Worm (Caenorhabditis elegans) whole organism, early embryonic: ENCODE data around the gene F52C6.3.

Experiments used
- F13C5.2 ChIP-seq: sonication (generic microtip); optimal IDR thresholded peaks from 2 replicates; lab custom pipeline; 2017; ENCODE audit warnings: mild to moderate bottlenecking, missing genetic modification characterization, inconsistent platforms, missing compliant biosample characterization
- ama-1 ChIP-seq: fragments of 150-350 bp; optimal IDR thresholded peaks from 2 replicates; lab custom pipeline; 2014
- ets-7 ChIP-seq: sonication (generic microtip); optimal IDR thresholded peaks from 2 replicates; lab custom pipeline; 2016; ENCODE audit warnings: missing genotype, missing genetic modification characterization, missing compliant biosample characterization
- hmg-4 ChIP-seq: fragments of 200-800 bp; sonication (Bioruptor generic); optimal IDR thresholded peaks from 2 replicates; lab custom pipeline; 2018; ENCODE audit warnings: mild to moderate bottlenecking, missing genetic modification characterization, missing compliant biosample characterization
- pes-1 ChIP-seq: fragments of 200-800 bp; sonication (Bioruptor generic); IDR thresholded peaks from 2 replicates; pipeline ENCODE4 v1.3.6; 2022; ENCODE audit warnings: missing genetic modification reagents, missing genetic modification characterization, missing compliant biosample characterization
- tbx-11 ChIP-seq: fragments of 200-800 bp; sonication (Bioruptor generic); IDR thresholded peaks from 2 replicates; pipeline ENCODE4 v1.3.6; 2022; ENCODE audit warnings: missing genetic modification characterization, missing compliant biosample characterization

DNA sequence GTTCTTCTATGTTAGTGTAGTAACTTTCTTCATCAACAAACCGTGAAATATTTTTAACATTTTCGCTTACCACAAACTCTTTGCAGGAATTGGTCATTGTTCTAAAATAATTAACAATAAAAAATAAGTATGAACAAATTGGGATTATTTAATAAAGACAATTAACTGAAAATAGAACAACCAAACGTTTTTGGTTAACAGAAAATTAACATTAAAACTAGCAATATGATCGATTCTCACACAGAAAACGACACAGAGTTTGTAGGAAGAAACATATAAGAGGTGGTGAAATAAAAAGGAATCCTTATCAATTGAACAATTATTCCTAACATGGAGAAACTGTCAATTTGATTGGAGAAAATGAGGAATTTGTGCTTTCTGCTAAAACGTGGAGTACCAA is 45.9 kb upstream of the F52C6.3 start, which contains the start of gene math-16:
- TF ChIP-seq pes-1 (GFP tag; lab: Robert Waterston, UW) (no peak), tbx-11 (no peak), ets-7 (tag; lab: Kevin White, UChicago) (no peak), ama-1 (lab: Kevin White, UChicago) (no peak), hmg-4 (GFP tag; lab: Kevin White, UChicago) (no peak), F13C5.2 (tag; lab: Kevin White, UChicago) (no peak)
